Fruit fly (Drosophila melanogaster): Measurements from ENCODE around the gene CG5916.

dm6 chr3R:16182269-16182875 lies 35.5 kb downstream of the CG5916 start:
- TF ChIP-seq Poxn (GFP tag; IDR thresholded peaks at IDR 0.05) (no peak), unc-4 (GFP tag; IDR thresholded peaks at IDR 0.05; ENCODE audit: partially characterized antibody) (no peak), CG4360 (GFP tag; IDR thresholded peaks at IDR 0.05) (no peak), Aef1 (GFP tag; IDR thresholded peaks at IDR 0.05) (no peak), jigr1 (GFP tag; IDR thresholded peaks at IDR 0.05) (no peak)
